Fruit fly (Drosophila melanogaster) whole organism, pupa: ENCODE measurements around the gene emc.

Source experiments
- CG14655 ChIP-seq: fragments of 200-800 bp; sonication (Bioruptor generic); optimal IDR thresholded peaks from 3 replicates; lab custom pipeline; 2017; ENCODE audit warnings: mild to moderate bottlenecking, missing biosample characterization, missing genetic modification reagents, missing genetic modification characterization
- CG34367 ChIP-seq: fragments of 200-800 bp; sonication (Bioruptor generic); optimal IDR thresholded peaks from 2 replicates; lab custom pipeline; 2018; ENCODE audit warnings: missing biosample characterization, mild to moderate bottlenecking, missing genetic modification characterization
- EcR ChIP-seq: fragments of 200-800 bp; sonication (Bioruptor generic); optimal IDR thresholded peaks from 3 replicates; lab custom pipeline; 2019; ENCODE audit warnings: missing biosample characterization, missing genetic modification characterization, mild to moderate bottlenecking, moderate library complexity, missing genetic modification reagents
- Pif1A ChIP-seq: fragments of 200-800 bp; sonication (Bioruptor generic); optimal IDR thresholded peaks from 3 replicates; lab custom pipeline; 2016; ENCODE audit warnings: missing biosample characterization, missing genetic modification characterization
- Snoo ChIP-seq: fragments of 200-800 bp; sonication (Bioruptor generic); optimal IDR thresholded peaks from 3 replicates; lab custom pipeline; 2017; ENCODE audit warnings: missing biosample characterization, mild to moderate bottlenecking, missing genetic modification characterization, inconsistent platforms
- gl ChIP-seq: fragments of 200-800 bp; sonication (Bioruptor generic); optimal IDR thresholded peaks from 2 replicates; lab custom pipeline; 2018; ENCODE audit warnings: missing biosample characterization, mild to moderate bottlenecking, missing genetic modification characterization

dm6 chr3L:731469-731868 is 17.7 kb upstream of the emc start:
- no peak for TF ChIP-seq EcR
- TF ChIP-seq Snoo (tag; lab: Kevin White, UChicago): peak; percentile 23
- no peak for TF ChIP-seq CG34367 (tag; lab: Kevin White, UChicago)
- no peak for TF ChIP-seq CG14655 (GFP tag; lab: Kevin White, UChicago)
- no peak for TF ChIP-seq gl (tag; lab: Kevin White, UChicago)
- TF ChIP-seq Pif1A (GFP tag; lab: Kevin White, UChicago): no peak
